Worm (Caenorhabditis elegans): ENCODE results near the gene srg-67.

ce11 chrV:5433020-5433419, 29.8 kb downstream of the srg-67 start, which contains the start of gene acl-6:
- TF ChIP-seq unc-62 (GFP tag; optimal IDR thresholded peaks at IDR 0.05) (no peak), nfyb-1 (GFP tag; IDR thresholded peaks at IDR 0.05) (no peak), F37B4.10 (GFP tag; IDR thresholded peaks at IDR 0.05) (no peak), ztf-22 (GFP tag; optimal IDR thresholded peaks at IDR 0.05) (no peak), akir-1 (GFP tag; optimal IDR thresholded peaks at IDR 0.05) (no peak), attf-5 (GFP tag; optimal IDR thresholded peaks at IDR 0.05) (peak; percentile 60), ceh-100 (GFP tag; IDR thresholded peaks at IDR 0.05) (no peak), snpc-4 (GFP tag; optimal IDR thresholded peaks at IDR 0.05) (no peak), snpc-4 (tag; optimal IDR thresholded peaks at IDR 0.05) (peak in 1 of 4 experiments; percentile 27), ama-1 (optimal IDR thresholded peaks at IDR 0.05) (no peak), ama-1 (GFP tag; optimal IDR thresholded peaks at IDR 0.05) (no peak), nfya-1 (tag; optimal IDR thresholded peaks at IDR 0.05; ENCODE audit: borderline replicate concordance, insufficient read depth) (no peak), ekl-4 (GFP tag; IDR thresholded peaks at IDR 0.05) (no peak), F22D6.2 (tag; optimal IDR thresholded peaks at IDR 0.05) (no peak), hmg-1.2 (GFP tag; IDR thresholded peaks at IDR 0.05) (peak; percentile 27; the same call in 1 of the 2 replicates)

All from whole organism, young adult.